Worm (Caenorhabditis elegans) whole organism, L3 larva: ENCODE measurements around the gene srxa-1.

Source experiments
- R02D3.7 ChIP-seq: fragments of 150-350 bp; optimal IDR thresholded peaks from 2 replicates; lab custom pipeline; 2014; ENCODE audit warnings: missing biosample characterization, missing genetic modification characterization
- ceh-82 ChIP-seq: fragments of 150-350 bp; optimal IDR thresholded peaks from 2 replicates; lab custom pipeline; 2014; ENCODE audit warnings: missing biosample characterization, missing genetic modification characterization
- elt-2 ChIP-seq: sonication (generic microtip); optimal IDR thresholded peaks from 2 replicates; lab custom pipeline; 2016; ENCODE audit warnings: missing genetic modification reagents, mild to moderate bottlenecking, missing genetic modification characterization, missing compliant biosample characterization
- elt-3 ChIP-seq, 3 experiments: fragments of 150-350 bp in 1 of 3; sonication (generic microtip) in 2 of 3; optimal IDR thresholded peaks; 2 replicates in 2 of 3; 4 replicates in 1 of 3; lab custom pipeline; 2014 to 2017; ENCODE audit warnings: missing biosample characterization in 3 of 3, missing genetic modification characterization in 3 of 3
- fos-1 ChIP-seq: fragments of 150-350 bp; optimal IDR thresholded peaks from 2 replicates; lab custom pipeline; 2014; ENCODE audit warnings: missing biosample characterization, missing genetic modification characterization
- nfya-1 ChIP-seq: sonication (generic microtip); optimal IDR thresholded peaks from 2 replicates; lab custom pipeline; 2017; ENCODE audit warnings: missing genetic modification characterization, mild to moderate bottlenecking, missing compliant biosample characterization, antibody characterized with exemption, moderate library complexity; ENCODE audit not compliant: insufficient read depth
- nhr-28 ChIP-seq: fragments of 150-350 bp; optimal IDR thresholded peaks from 2 replicates; lab custom pipeline; 2014; ENCODE audit warnings: missing biosample characterization, missing genetic modification characterization
- pqm-1 ChIP-seq: fragments of 150-350 bp; optimal IDR thresholded peaks from 2 replicates; lab custom pipeline; 2017; ENCODE audit warnings: missing biosample characterization, missing genetic modification characterization, inconsistent platforms
- sea-2 ChIP-seq: fragments of 150-350 bp; sonication (generic microtip); optimal IDR thresholded peaks from 4 replicates; lab custom pipeline; 2014; ENCODE audit warnings: missing biosample characterization, missing genetic modification reagents, missing genetic modification characterization
- tbx-2 ChIP-seq: sonication (generic microtip); optimal IDR thresholded peaks from 2 replicates; lab custom pipeline; 2016; ENCODE audit warnings: mild to moderate bottlenecking, missing genetic modification characterization, missing compliant biosample characterization
- unc-62 ChIP-seq: fragments of 150-350 bp; sonication (generic microtip); optimal IDR thresholded peaks from 4 replicates; lab custom pipeline; 2014; ENCODE audit warnings: missing biosample characterization, missing genetic modification reagents, missing genetic modification characterization
- ztf-11 ChIP-seq: fragments of 150-350 bp; optimal IDR thresholded peaks from 2 replicates; lab custom pipeline; 2014; ENCODE audit warnings: missing biosample characterization, missing genetic modification characterization
- ztf-4 ChIP-seq: fragments of 150-350 bp; optimal IDR thresholded peaks from 2 replicates; lab custom pipeline; 2014; ENCODE audit warnings: missing biosample characterization, missing genetic modification characterization

ce11 chrV:20757255-20757654, 25.4 kb downstream of the srxa-1 start:
- TF ChIP-seq unc-62 (GFP tag; lab: Kevin White, UChicago) (no peak), sea-2 (no peak), tbx-2 (tag; lab: Kevin White, UChicago) (no peak), R02D3.7 (tag; lab: Kevin White, UChicago) (no peak), elt-3 (tag; optimal IDR thresholded peaks at IDR 0.05; lab: Kevin White, UChicago) (no peak), fos-1 (tag; lab: Kevin White, UChicago) (no peak), ztf-4 (tag; lab: Kevin White, UChicago) (no peak), pqm-1 (tag; lab: Kevin White, UChicago) (no peak), nhr-28 (no peak), ceh-82 (tag; lab: Kevin White, UChicago) (no peak), nfya-1 (tag; lab: Kevin White, UChicago) (no peak), elt-2 (tag; lab: Kevin White, UChicago) (no peak), ztf-11 (tag; lab: Kevin White, UChicago) (no peak)
